Worm (Caenorhabditis elegans) whole organism, L2 larva: ENCODE data around the gene tiar-1.

Experiments
- aly-2 ChIP-seq: fragments of 150-350 bp; optimal IDR thresholded peaks from 2 replicates; lab custom pipeline; 2014; ENCODE audit warnings: missing biosample characterization, missing genetic modification characterization
- blmp-1 ChIP-seq: sonication (generic microtip); optimal IDR thresholded peaks from 2 replicates; lab custom pipeline; 2017; ENCODE audit warnings: missing genetic modification characterization, mild to moderate bottlenecking, missing compliant biosample characterization, antibody characterized with exemption, moderate library complexity; ENCODE audit not compliant: insufficient read depth
- ceh-82 ChIP-seq: fragments of 150-350 bp; optimal IDR thresholded peaks from 2 replicates; lab custom pipeline; 2014; ENCODE audit warnings: missing biosample characterization, missing genetic modification characterization
- egl-27 ChIP-seq: sonication (generic microtip); optimal IDR thresholded peaks from 3 replicates; lab custom pipeline; 2017; ENCODE audit warnings: missing biosample characterization, missing genetic modification reagents, missing genetic modification characterization
- lsy-2 ChIP-seq, 2 experiments: fragments of 150-350 bp in 1 of 2; sonication (generic microtip) in 1 of 2; optimal IDR thresholded peaks; 2 replicates each; lab custom pipeline; 2014 to 2017; ENCODE audit warnings: missing biosample characterization in 2 of 2, missing genetic modification characterization in 2 of 2
- mdl-1 ChIP-seq, 2 experiments: fragments of 150-350 bp in 1 of 2; sonication (generic microtip) in 1 of 2; optimal IDR thresholded peaks; 2 replicates each; lab custom pipeline; 2017; ENCODE audit warnings: missing biosample characterization in 2 of 2, missing genetic modification characterization in 2 of 2
- nhr-11 ChIP-seq: fragments of 150-350 bp; optimal IDR thresholded peaks from 2 replicates; lab custom pipeline; 2014; ENCODE audit warnings: missing biosample characterization, missing genetic modification characterization
- nhr-12 ChIP-seq: fragments of 150-350 bp; optimal IDR thresholded peaks from 2 replicates; lab custom pipeline; 2014; ENCODE audit warnings: missing biosample characterization, missing genetic modification characterization
- nhr-21 ChIP-seq: fragments of 150-350 bp; optimal IDR thresholded peaks from 2 replicates; lab custom pipeline; 2014; ENCODE audit warnings: missing biosample characterization, missing genetic modification characterization
- nhr-237 ChIP-seq: fragments of 150-350 bp; optimal IDR thresholded peaks from 2 replicates; lab custom pipeline; 2014; ENCODE audit warnings: missing biosample characterization, missing genetic modification characterization
- nhr-25 ChIP-seq: fragments of 150-350 bp; sonication (generic microtip); optimal IDR thresholded peaks from 3 replicates; lab custom pipeline; 2014; ENCODE audit warnings: missing biosample characterization, missing genetic modification characterization
- skn-1 ChIP-seq: sonication (generic microtip); optimal IDR thresholded peaks from 2 replicates; lab custom pipeline; 2017; ENCODE audit warnings: missing biosample characterization, missing genetic modification characterization
- ztf-11 ChIP-seq: sonication (generic microtip); optimal IDR thresholded peaks from 2 replicates; lab custom pipeline; 2017; ENCODE audit warnings: missing biosample characterization, missing genetic modification characterization

DNA sequence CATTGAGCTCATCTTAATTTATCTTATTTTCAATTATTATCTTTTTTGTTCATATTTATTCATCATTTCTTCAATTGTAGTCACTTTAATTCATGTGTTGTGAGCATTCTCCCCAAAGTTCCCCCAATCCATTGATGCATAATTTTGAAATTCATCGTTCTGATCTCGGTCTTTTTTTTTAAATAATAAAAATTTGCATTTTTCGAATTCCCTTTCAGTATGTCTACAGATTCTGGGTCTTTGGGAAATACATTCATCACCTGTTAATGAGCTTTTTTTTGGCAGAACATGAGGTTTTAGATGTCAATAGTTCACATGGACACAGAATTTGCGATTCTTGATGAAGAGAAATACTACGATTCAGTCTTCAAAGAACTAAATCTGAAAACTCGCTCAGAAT is 5.2 kb upstream of the tiar-1 start, which contains the start of gene damt-1:
- no peak for TF ChIP-seq ceh-82 (tag; lab: Kevin White, UChicago)
- TF ChIP-seq ztf-11, result no peak
- TF ChIP-seq nhr-237 (tag; lab: Kevin White, UChicago), result no peak
- no peak for TF ChIP-seq aly-2
- TF ChIP-seq lsy-2 (tag; optimal IDR thresholded peaks at IDR 0.05; lab: Kevin White, UChicago), result no peak
- no peak for TF ChIP-seq nhr-11 (tag; lab: Kevin White, UChicago)
- no peak for TF ChIP-seq nhr-25
- TF ChIP-seq egl-27 (tag; lab: Kevin White, UChicago), result no peak
- no peak for TF ChIP-seq nhr-21 (tag; lab: Kevin White, UChicago)
- TF ChIP-seq nhr-12 (tag; lab: Kevin White, UChicago), result no peak
- no peak for TF ChIP-seq mdl-1 (tag; optimal IDR thresholded peaks at IDR 0.05; lab: Kevin White, UChicago)
- no peak for TF ChIP-seq blmp-1 (tag; lab: Kevin White, UChicago)
- no peak for TF ChIP-seq skn-1 (tag; lab: Kevin White, UChicago)
